Worm (Caenorhabditis elegans): ENCODE data around the gene Y6E2A.10.
"Not testable (repeated sequence)": the region's sequence is repeated elsewhere in the genome, so short reads cannot be mapped to it uniquely, and the experiment has no call there.

DNA sequence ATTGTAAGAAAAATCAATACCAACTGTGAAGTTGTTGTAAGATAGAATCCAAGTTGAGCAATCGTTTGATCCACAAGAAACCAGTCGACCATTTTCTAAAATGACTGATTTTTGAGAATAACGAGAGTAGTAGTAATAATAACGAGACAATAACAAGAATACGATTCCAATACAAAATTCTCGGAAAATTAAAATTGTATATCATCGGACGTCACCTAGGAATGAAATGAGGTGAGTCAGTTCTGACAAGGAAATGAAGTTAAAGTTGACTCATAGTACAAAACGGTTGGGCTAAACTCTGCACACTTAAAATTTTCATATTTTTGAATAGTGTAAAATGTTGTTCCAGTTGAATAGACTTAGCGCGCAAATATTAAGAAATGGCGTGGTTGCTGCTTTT is 14.0 kb upstream of the Y6E2A.10 start, which contains the start of gene str-19:
- not testable (repeated sequence) for TF ChIP-seq W03F9.2, him-1 (tag; optimal IDR thresholded peaks at IDR 0.05)
